Worm (Caenorhabditis elegans): ENCODE data around the gene ftn-1.

Gene ftn-1

ce11 chrV:7538018-7538417, 9.4 kb downstream of the ftn-1 start, which contains the start of gene C54F6.12:
Gene C54F6.12, minus strand, starts transcription at chrV:7538118.
- TF ChIP-seq hlh-15 (tag; optimal IDR thresholded peaks at IDR 0.05) (no peak), nhr-232 (tag; optimal IDR thresholded peaks at IDR 0.05) (no peak), pha-2 (tag; optimal IDR thresholded peaks at IDR 0.05) (no peak), K02D7.2 (tag; optimal IDR thresholded peaks at IDR 0.05) (no peak), ceh-18 (tag; optimal IDR thresholded peaks at IDR 0.05) (no peak), elt-2 (tag; optimal IDR thresholded peaks at IDR 0.05) (no peak), rnt-1 (tag; optimal IDR thresholded peaks at IDR 0.05) (no peak), hlh-13 (GFP tag; optimal IDR thresholded peaks at IDR 0.05) (no peak), C38D4.7 (GFP tag; optimal IDR thresholded peaks at IDR 0.05) (no peak), ceh-24 (tag; optimal IDR thresholded peaks at IDR 0.05) (no peak), eyg-1 (tag; optimal IDR thresholded peaks at IDR 0.05) (no peak), unc-55 (GFP tag; optimal IDR thresholded peaks at IDR 0.05) (no peak), hlh-30 (tag; optimal IDR thresholded peaks at IDR 0.05; ENCODE audit: insufficient read depth) (no peak), odd-2 (tag; optimal IDR thresholded peaks at IDR 0.05) (no peak), pqm-1 (tag; optimal IDR thresholded peaks at IDR 0.05) (no peak), ceh-22 (tag; optimal IDR thresholded peaks at IDR 0.05) (no peak)

- TF ChIP-seq K02D7.2 (tag; optimal IDR thresholded peaks at IDR 0.05), result no peak
- TF ChIP-seq C38D4.7 (GFP tag; optimal IDR thresholded peaks at IDR 0.05), result no peak
- no peak for TF ChIP-seq nhr-11 (tag; optimal IDR thresholded peaks at IDR 0.05)
- TF ChIP-seq ceh-14 (tag; optimal IDR thresholded peaks at IDR 0.05), result no peak
- TF ChIP-seq nfya-1 (tag; optimal IDR thresholded peaks at IDR 0.05), result no peak
- no peak for TF ChIP-seq hlh-15 (tag; optimal IDR thresholded peaks at IDR 0.05)
- TF ChIP-seq ztf-16 (tag; optimal IDR thresholded peaks at IDR 0.05), result no peak
- no peak for TF ChIP-seq ceh-22 (tag; optimal IDR thresholded peaks at IDR 0.05)
- no peak for TF ChIP-seq pat-9 (tag; optimal IDR thresholded peaks at IDR 0.05)
- no peak for TF ChIP-seq elt-2 (tag; optimal IDR thresholded peaks at IDR 0.05)
- no peak for TF ChIP-seq pros-1 (tag; optimal IDR thresholded peaks at IDR 0.05)
- TF ChIP-seq syd-9 (tag; optimal IDR thresholded peaks at IDR 0.05), result no peak
- TF ChIP-seq sox-4 (tag; optimal IDR thresholded peaks at IDR 0.05), result no peak
- TF ChIP-seq pqm-1 (tag; optimal IDR thresholded peaks at IDR 0.05), result no peak
- TF ChIP-seq odd-2 (tag; optimal IDR thresholded peaks at IDR 0.05), result no peak
- no peak for TF ChIP-seq unc-42 (tag; optimal IDR thresholded peaks at IDR 0.05)
- no peak for TF ChIP-seq che-1 (tag; optimal IDR thresholded peaks at IDR 0.05)
Measured at ce11 chrV:7532947-7533346, 14.4 kb downstream of the ftn-1 start, which contains the start of gene C54F6.3. Gene C54F6.3, plus strand, starts transcription at chrV:7533247.

ce11 chrV:7529840-7530239, 17.5 kb downstream of the ftn-1 start, which contains the start of gene swt-2:
Gene swt-2, plus strand, starts transcription at chrV:7530140.
- TF ChIP-seq ceh-9 (tag; optimal IDR thresholded peaks at IDR 0.05) (no peak), unc-86 (tag; optimal IDR thresholded peaks at IDR 0.05) (no peak), rnt-1 (tag; optimal IDR thresholded peaks at IDR 0.05) (no peak), unc-55 (GFP tag; optimal IDR thresholded peaks at IDR 0.05) (no peak), ceh-45 (GFP tag; IDR thresholded peaks at IDR 0.05) (no peak), pros-1 (tag; optimal IDR thresholded peaks at IDR 0.05) (no peak), fkh-6 (tag; optimal IDR thresholded peaks at IDR 0.05) (no peak), C38D4.7 (GFP tag; optimal IDR thresholded peaks at IDR 0.05) (no peak)

ce11 chrV:7528816-7529215, 18.6 kb downstream of the ftn-1 start, which contains the start of gene C54F6.5:
Gene C54F6.5, plus strand, starts transcription at chrV:7529116.
- no peak for TF ChIP-seq hlh-13 (GFP tag; optimal IDR thresholded peaks at IDR 0.05)
- TF ChIP-seq gmeb-2 (tag; optimal IDR thresholded peaks at IDR 0.05), result no peak

- no peak for TF ChIP-seq rnt-1 (tag; optimal IDR thresholded peaks at IDR 0.05)
- no peak for TF ChIP-seq ztf-16 (tag; optimal IDR thresholded peaks at IDR 0.05)
Measured at ce11 chrV:7527153-7527552, 20.2 kb downstream of the ftn-1 start, which contains the start of gene C54F6.17. Gene C54F6.17, plus strand, starts transcription at chrV:7527453.

ce11 chrV:7525695-7526094, 21.7 kb downstream of the ftn-1 start, which contains the start of gene C54F6.18:
Gene C54F6.18, plus strand, starts transcription at chrV:7525995.
- no peak for TF ChIP-seq pqm-1 (tag; optimal IDR thresholded peaks at IDR 0.05)
- TF ChIP-seq ref-2 (tag; optimal IDR thresholded peaks at IDR 0.05), result no peak
- TF ChIP-seq tbx-7 (tag; optimal IDR thresholded peaks at IDR 0.05), result no peak
- TF ChIP-seq ttx-3 (tag; optimal IDR thresholded peaks at IDR 0.05), result no peak
- TF ChIP-seq gmeb-2 (tag; optimal IDR thresholded peaks at IDR 0.05), result no peak
- TF ChIP-seq mec-3 (tag; optimal IDR thresholded peaks at IDR 0.05; ENCODE audit: borderline replicate concordance), result no peak
- no peak for TF ChIP-seq C38D4.7 (GFP tag; optimal IDR thresholded peaks at IDR 0.05)
- no peak for TF ChIP-seq elt-4 (tag; optimal IDR thresholded peaks at IDR 0.05)
- TF ChIP-seq ceh-2 (tag; optimal IDR thresholded peaks at IDR 0.05), result no peak
- no peak for TF ChIP-seq ama-1 (optimal IDR thresholded peaks at IDR 0.05)
- no peak for TF ChIP-seq ceh-48 (tag; optimal IDR thresholded peaks at IDR 0.05)
- no peak for TF ChIP-seq elt-2 (tag; optimal IDR thresholded peaks at IDR 0.05)
- no peak for TF ChIP-seq sdc-2 (tag; optimal IDR thresholded peaks at IDR 0.05)
- TF ChIP-seq ceh-31 (tag; optimal IDR thresholded peaks at IDR 0.05), result no peak

Measured in whole organism, late embryonic.